Worm (Caenorhabditis elegans): Measurements from ENCODE around the gene ZK1290.14.

The ZK1290.14 gene

DNA sequence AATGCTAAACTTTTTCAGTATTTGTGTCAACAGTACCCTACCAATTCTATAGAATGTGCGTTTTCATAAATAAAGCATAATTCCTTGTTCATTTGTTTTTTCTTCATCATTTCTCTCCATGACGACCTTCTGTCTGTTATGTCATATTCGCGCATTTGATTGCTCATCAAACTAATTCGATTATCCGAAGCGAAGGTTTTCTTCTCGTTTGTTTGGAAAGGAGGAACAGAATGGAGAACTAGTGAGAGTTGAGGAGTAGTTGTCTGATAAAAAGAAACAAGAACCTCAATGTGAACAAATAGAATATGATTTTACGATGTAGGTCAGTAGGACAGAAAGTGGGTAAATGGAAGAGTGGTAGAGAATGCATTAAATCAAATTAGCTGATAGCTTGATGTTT, 7.2 kb upstream of the ZK1290.14 start (continued):
- no peak for TF ChIP-seq K12H6.12 (tag; optimal IDR thresholded peaks at IDR 0.05)

- TF ChIP-seq bed-1 (GFP tag; IDR thresholded peaks at IDR 0.05), result no peak
- no peak for TF ChIP-seq tbp1 (GFP tag; optimal IDR thresholded peaks at IDR 0.05)
- no peak for TF ChIP-seq snpc-3.4 (tag; optimal IDR thresholded peaks at IDR 0.05)
- TF ChIP-seq nhr-90 (tag; optimal IDR thresholded peaks at IDR 0.05), result no peak
- TF ChIP-seq sea-2 (GFP tag; IDR thresholded peaks at IDR 0.05), result no peak
- no peak for TF ChIP-seq bed-2 (GFP tag; IDR thresholded peaks at IDR 0.05)
- no peak for TF ChIP-seq madf-6 (GFP tag; IDR thresholded peaks at IDR 0.05)
- TF ChIP-seq T07F8.4 (tag; optimal IDR thresholded peaks at IDR 0.05), result no peak
Measured at ce11 chrII:7561494-7561893, 6.1 kb upstream of the ZK1290.14 start, which contains the start of the genes ZK1290.11 and ZK1290.1. Gene ZK1290.11 (minus strand): TSS chrII:7561594. Gene ZK1290.1 (plus strand): TSS chrII:7561764.

DNA sequence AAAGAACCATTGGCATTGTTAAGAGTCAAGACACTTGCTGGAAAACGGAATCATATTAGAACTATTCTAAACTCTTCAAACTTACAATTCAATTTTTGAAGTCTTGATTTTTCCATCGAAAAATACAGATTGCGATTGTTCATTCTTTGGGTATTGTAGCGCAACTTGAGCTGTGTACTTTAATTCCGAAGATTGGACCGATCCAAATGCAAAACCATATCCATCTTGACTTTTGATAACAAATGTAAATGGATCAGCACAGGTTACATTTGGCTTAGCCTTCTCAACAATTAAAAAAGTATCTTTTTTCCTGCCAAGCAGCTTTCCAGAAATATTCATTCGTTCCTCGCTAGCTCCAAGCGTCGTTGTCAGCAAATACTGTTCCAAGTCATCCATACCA, 5.5 kb upstream of the ZK1290.14 start:
- TF ChIP-seq lin-26 (GFP tag; IDR thresholded peaks at IDR 0.05) (no peak), gei-17 (GFP tag; optimal IDR thresholded peaks at IDR 0.05) (no peak), tbp1 (GFP tag; optimal IDR thresholded peaks at IDR 0.05) (no peak), attf-3 (GFP tag; conservative IDR thresholded peaks at IDR 0.05) (no peak), Y53G8AR.9 (GFP tag; conservative IDR thresholded peaks at IDR 0.05) (no peak), dpl-1 (GFP tag; optimal IDR thresholded peaks at IDR 0.05) (no peak), sdz-38 (tag; optimal IDR thresholded peaks at IDR 0.05) (no peak)

DNA sequence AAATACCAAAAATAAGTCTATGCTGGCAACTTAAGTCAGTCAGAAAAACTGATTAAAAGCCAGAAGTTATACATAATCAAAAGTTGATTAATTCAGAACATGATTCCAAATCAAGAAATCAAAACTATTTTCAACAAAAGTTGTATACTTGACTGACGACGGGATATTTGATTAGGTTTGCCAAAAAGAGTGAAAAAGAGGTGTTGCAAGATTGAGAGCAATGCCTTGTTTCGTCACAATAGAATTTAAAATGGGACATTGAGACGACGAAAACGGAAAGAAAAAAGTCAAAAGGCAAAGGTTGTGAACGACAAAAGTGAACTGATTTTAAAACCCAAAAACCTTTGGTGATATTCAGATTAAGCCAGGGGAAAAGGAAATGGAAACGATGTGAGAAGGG, 3.5 kb upstream of the ZK1290.14 start:
- TF ChIP-seq ceh-58 (GFP tag; IDR thresholded peaks at IDR 0.05) (no peak), ztf-25 (GFP tag; IDR thresholded peaks at IDR 0.05) (no peak), sptf-2 (GFP tag; optimal IDR thresholded peaks at IDR 0.05) (no peak), F39B2.1 (GFP tag; IDR thresholded peaks at IDR 0.05) (no peak), dpff-1 (tag; optimal IDR thresholded peaks at IDR 0.05) (no peak), F49E8.2 (tag; optimal IDR thresholded peaks at IDR 0.05; ENCODE audit: insufficient read depth) (no peak), unc-130 (GFP tag; optimal IDR thresholded peaks at IDR 0.05) (no peak), aptf-2 (GFP tag; conservative IDR thresholded peaks at IDR 0.05) (no peak), F52B5.7 (tag; optimal IDR thresholded peaks at IDR 0.05) (no peak)

DNA sequence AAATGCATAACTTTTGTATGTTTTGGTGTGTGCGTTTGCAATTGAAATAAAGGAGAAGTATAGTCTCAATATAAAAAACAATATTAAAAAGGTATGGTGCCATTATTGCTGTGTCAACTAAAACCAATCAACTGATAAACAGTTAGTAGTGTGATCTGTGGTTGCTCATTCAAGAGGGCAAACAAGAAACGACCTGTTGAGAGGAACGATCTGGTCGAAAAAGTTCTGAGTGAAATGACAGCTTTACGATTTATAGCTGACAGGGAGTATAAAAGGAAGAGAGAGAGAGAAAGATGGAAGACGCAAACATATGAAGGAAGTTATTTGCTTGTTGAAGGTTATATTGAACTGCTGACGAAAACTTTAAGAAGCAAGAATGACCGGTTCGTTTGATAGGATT, 2.6 kb upstream of the ZK1290.14 start:
- TF ChIP-seq ceh-40 (GFP tag; IDR thresholded peaks at IDR 0.05), result no peak
- no peak for TF ChIP-seq die-1 (tag; optimal IDR thresholded peaks at IDR 0.05)
- peak; percentile 21 for TF ChIP-seq unc-62 (GFP tag; optimal IDR thresholded peaks at IDR 0.05)
- no peak for TF ChIP-seq ztf-3 (GFP tag; optimal IDR thresholded peaks at IDR 0.05)
- no peak for TF ChIP-seq pha-4 (tag; optimal IDR thresholded peaks at IDR 0.05)
- TF ChIP-seq nhr-80 (tag; optimal IDR thresholded peaks at IDR 0.05), result peak; percentile 89
- TF ChIP-seq rcor-1 (GFP tag; IDR thresholded peaks at IDR 0.05), result no peak
- TF ChIP-seq ceh-79 (tag; optimal IDR thresholded peaks at IDR 0.05), result no peak
- no peak for TF ChIP-seq dpl-1 (GFP tag; optimal IDR thresholded peaks at IDR 0.05)
- TF ChIP-seq sea-2 (GFP tag; IDR thresholded peaks at IDR 0.05), result no peak
- TF ChIP-seq F57A8.1 (GFP tag; optimal IDR thresholded peaks at IDR 0.05), result no peak
- no peak for TF ChIP-seq atf-7 (tag; optimal IDR thresholded peaks at IDR 0.05)
- no peak for TF ChIP-seq somi-1 (GFP tag; optimal IDR thresholded peaks at IDR 0.05)
- TF ChIP-seq let-526 (GFP tag; IDR thresholded peaks at IDR 0.05), result no peak
